Worm (Caenorhabditis elegans): ENCODE results near the gene ZK287.7.

DNA sequence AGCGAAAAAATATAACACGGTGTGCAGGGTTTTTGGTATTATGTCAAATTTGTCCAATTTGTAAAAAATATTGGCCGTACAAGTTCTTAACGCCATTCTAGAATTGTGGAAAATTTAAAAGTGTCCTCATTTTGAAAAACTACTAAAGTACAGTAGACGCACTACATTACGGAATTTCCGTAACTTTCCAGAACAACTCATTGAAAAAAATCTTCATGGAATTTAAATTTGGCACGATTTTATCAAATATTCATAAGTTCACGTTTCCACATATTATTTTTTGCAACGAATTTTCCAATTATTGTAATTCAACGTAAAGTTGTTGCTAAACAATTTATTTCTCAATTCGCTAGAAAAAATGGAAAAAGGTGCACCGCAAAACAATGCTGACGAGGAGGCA, 22.0 kb downstream of the ZK287.7 start, which contains the start of gene F40F9.3:
- TF ChIP-seq skn-1 (tag; optimal IDR thresholded peaks at IDR 0.05) (no peak), ama-1 (optimal IDR thresholded peaks at IDR 0.05) (no peak), nhr-77 (tag; optimal IDR thresholded peaks at IDR 0.05) (no peak), ceh-82 (tag; optimal IDR thresholded peaks at IDR 0.05) (no peak), ztf-1 (GFP tag; conservative IDR thresholded peaks at IDR 0.05) (no peak), nhr-11 (tag; optimal IDR thresholded peaks at IDR 0.05) (no peak), nhr-25 (tag; optimal IDR thresholded peaks at IDR 0.05) (no peak), blmp-1 (tag; optimal IDR thresholded peaks at IDR 0.05; ENCODE audit: insufficient read depth) (no peak), F13H6.1 (tag; optimal IDR thresholded peaks at IDR 0.05) (no peak), nhr-10 (tag; optimal IDR thresholded peaks at IDR 0.05) (no peak), ztf-4 (tag; optimal IDR thresholded peaks at IDR 0.05) (no peak), zag-1 (tag; optimal IDR thresholded peaks at IDR 0.05) (no peak)

All from whole organism, L2 larva.